Fruit fly (Drosophila melanogaster): Measurements from ENCODE around the gene CG13082.

The CG13082 gene

DNA sequence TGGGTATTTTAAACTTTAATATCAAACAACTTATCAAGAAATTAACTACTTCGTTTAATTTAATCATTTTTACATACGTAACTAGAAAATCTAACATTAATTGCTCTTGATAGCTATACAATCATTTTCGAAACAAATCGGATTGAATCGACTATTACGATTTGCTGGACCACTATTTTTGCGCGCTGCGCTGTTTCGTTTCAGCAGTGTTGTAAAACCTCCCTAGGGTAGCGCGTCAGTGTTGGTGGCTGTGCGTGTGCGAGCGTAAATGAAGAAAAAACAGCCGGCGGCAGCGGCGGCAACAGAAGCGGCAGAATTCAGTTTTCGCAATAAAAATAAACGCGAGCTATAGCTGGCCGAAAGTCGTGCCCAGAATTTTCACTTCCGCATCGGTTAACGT is 5.0 kb upstream of the CG13082 start, which contains the start of gene CG33116 (continued):
- TF ChIP-seq CG15073 (GFP tag; optimal IDR thresholded peaks at IDR 0.05) (no peak), B-H2 (GFP tag; optimal IDR thresholded peaks at IDR 0.05) (peak; percentile 78), Oli (tag; optimal IDR thresholded peaks at IDR 0.05) (peak; percentile 84), CG9876 (GFP tag; optimal IDR thresholded peaks at IDR 0.05) (peak; percentile 69), Mes4 (GFP tag; optimal IDR thresholded peaks at IDR 0.05) (peak; percentile 53), Abd-B (GFP tag; optimal IDR thresholded peaks at IDR 0.05) (peak; percentile 52), Myb (GFP tag; optimal IDR thresholded peaks at IDR 0.05) (peak; percentile 85), sob (GFP tag; IDR thresholded peaks at IDR 0.05) (peak; percentile 89), CG10147 (GFP tag; optimal IDR thresholded peaks at IDR 0.05) (peak; percentile 45), zfh1 (GFP tag; IDR thresholded peaks at IDR 0.05) (peak; percentile 85), dpn (GFP tag; optimal IDR thresholded peaks at IDR 0.05) (peak; percentile 86 to 87), klu (GFP tag; IDR thresholded peaks at IDR 0.05) (peak; percentile 21; the same call in 1 of the 2 replicates), CG16813 (GFP tag; IDR thresholded peaks at IDR 0.05; ENCODE audit: partially characterized antibody) (no peak), bcd (GFP tag; optimal IDR thresholded peaks at IDR 0.05) (peak; percentile 85), slbo (GFP tag; IDR thresholded peaks at IDR 0.05) (peak; percentile 84), knrl (GFP tag; IDR thresholded peaks at IDR 0.05; ENCODE audit: partially characterized antibody) (0 out of 3 replicates have a peak, but pooled peaks have one; percentile 34), ems (GFP tag; optimal IDR thresholded peaks at IDR 0.05) (peak; percentile 83), Mad (GFP tag; optimal IDR thresholded peaks at IDR 0.05) (peak; percentile 84), CG9932 (GFP tag; IDR thresholded peaks at IDR 0.05) (peak; percentile 85), ham (GFP tag; IDR thresholded peaks at IDR 0.05) (no peak), Hand (GFP tag; optimal IDR thresholded peaks at IDR 0.05) (peak; percentile 20), Hr3 (GFP tag; optimal IDR thresholded peaks at IDR 0.05) (peak; percentile 82), CG7839 (tag; optimal IDR thresholded peaks at IDR 0.05) (peak; percentile 79), Lim3 (GFP tag; IDR thresholded peaks at IDR 0.05) (no peak), lbe (GFP tag; optimal IDR thresholded peaks at IDR 0.05) (peak; percentile 86), CG7963 (GFP tag; IDR thresholded peaks at IDR 0.05; ENCODE audit: partially characterized antibody) (no peak), inv (GFP tag; IDR thresholded peaks at IDR 0.05; ENCODE audit: partially characterized antibody) (peak; percentile 23; the same call in 1 of the 2 replicates), CG4730 (GFP tag; IDR thresholded peaks at IDR 0.05) (peak; percentile 55), Bteb2 (GFP tag; optimal IDR thresholded peaks at IDR 0.05) (peak; percentile 79), CG4854 (GFP tag; optimal IDR thresholded peaks at IDR 0.05) (peak; percentile 70), mirr (GFP tag; optimal IDR thresholded peaks at IDR 0.05) (peak; percentile 34), CG18262 (tag; optimal IDR thresholded peaks at IDR 0.05) (peak; percentile 87), CG33557 (GFP tag; optimal IDR thresholded peaks at IDR 0.05) (peak; percentile 81), her (GFP tag; optimal IDR thresholded peaks at IDR 0.05) (peak; percentile 82), Spps (tag; optimal IDR thresholded peaks at IDR 0.05) (peak; percentile 56), CG10267 (tag; optimal IDR thresholded peaks at IDR 0.05) (peak; percentile 97), CG8924 (tag; optimal IDR thresholded peaks at IDR 0.05) (peak; percentile 79), tgo (GFP tag; IDR thresholded peaks at IDR 0.05) (peak; percentile 75), bowl (GFP tag; IDR thresholded peaks at IDR 0.05) (0 out of 2 replicates have a peak, but pooled peaks have one; percentile 52), slou (GFP tag; optimal IDR thresholded peaks at IDR 0.05) (peak; percentile 77), ab (GFP tag; optimal IDR thresholded peaks at IDR 0.05) (peak; percentile 26), CG32772 (GFP tag; IDR thresholded peaks at IDR 0.05) (peak; percentile 67), wdn (GFP tag; IDR thresholded peaks at IDR 0.05) (peak; percentile 57; the same call in 1 of the 2 replicates), MTF-1 (GFP tag; optimal IDR thresholded peaks at IDR 0.05; ENCODE audit: borderline replicate concordance) (peak; percentile 77), Med (GFP tag) (peak; percentile 98), CG43689 (GFP tag; IDR thresholded peaks at IDR 0.05) (peak; percentile 49), kah (GFP tag; optimal IDR thresholded peaks at IDR 0.05) (peak; percentile 43), H2.0 (GFP tag; IDR thresholded peaks at IDR 0.05) (peak; percentile 79), schlank (tag; optimal IDR thresholded peaks at IDR 0.05) (peak; percentile 69), corto (GFP tag; optimal IDR thresholded peaks at IDR 0.05) (peak; percentile 20), ase (GFP tag; IDR thresholded peaks at IDR 0.05) (peak; percentile 82)
